Worm (Caenorhabditis elegans) whole organism, L4/young adult: ENCODE measurements around the gene Y39B6A.13.

Experiments used
- dao-5 ChIP-seq: sonication (generic microtip); optimal IDR thresholded peaks from 2 replicates; lab custom pipeline; 2016; ENCODE audit warnings: missing genotype, missing genetic modification characterization, moderate library complexity, missing compliant biosample characterization
- him-1 ChIP-seq: sonication (generic microtip); optimal IDR thresholded peaks from 2 replicates; lab custom pipeline; 2016; ENCODE audit warnings: missing genotype, missing genetic modification reagents, missing genetic modification characterization, missing compliant biosample characterization

DNA sequence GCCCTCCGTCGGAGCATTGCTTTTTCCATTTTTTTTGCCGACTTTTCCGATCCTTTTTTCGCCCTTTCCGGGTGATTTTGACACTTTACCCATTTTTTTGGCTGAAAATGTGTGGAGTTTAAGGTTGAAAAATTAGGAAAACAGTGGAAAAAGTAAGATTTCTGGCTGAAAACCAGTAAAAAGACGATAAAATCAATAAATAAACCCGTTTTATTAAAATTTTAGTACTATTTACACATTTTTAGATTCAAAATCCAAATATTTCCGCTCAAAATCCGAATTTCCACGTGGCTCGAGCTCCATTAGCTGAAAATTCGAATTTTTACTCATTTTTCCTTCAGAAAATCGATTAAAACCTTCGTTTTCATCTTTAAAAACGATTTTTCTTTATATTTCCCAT is 913 bp downstream of the Y39B6A.13 start, which contains the start of gene pro-3:
- TF ChIP-seq him-1: no peak
- no peak for TF ChIP-seq dao-5 (tag; lab: Kevin White, UChicago)
